Worm (Caenorhabditis elegans): ENCODE measurements around the gene clh-2.

The clh-2 gene

ce11 chrII:11390865-11391264, 39.2 kb downstream of the clh-2 start, which contains the start of gene shn-1:
shn-1 (minus strand) TSS chrII:11390965.
- TF ChIP-seq hnd-1 (tag; optimal IDR thresholded peaks at IDR 0.05) (no peak), ama-1 (optimal IDR thresholded peaks at IDR 0.05) (no peak), pes-1 (GFP tag; IDR thresholded peaks at IDR 0.05) (no peak), scrt-1 (GFP tag; IDR thresholded peaks at IDR 0.05) (no peak), flt-1 (GFP tag; IDR thresholded peaks at IDR 0.05) (no peak), hmbx-1 (tag; optimal IDR thresholded peaks at IDR 0.05) (no peak), sea-1 (GFP tag; conservative IDR thresholded peaks at IDR 0.05) (no peak), F13C5.2 (tag; optimal IDR thresholded peaks at IDR 0.05) (no peak), ceh-36 (tag; optimal IDR thresholded peaks at IDR 0.05) (no peak)

ce11 chrII:11392390-11392789, 40.7 kb downstream of the clh-2 start:
- TF ChIP-seq hmg-4 (GFP tag; optimal IDR thresholded peaks at IDR 0.05) (no peak), sea-1 (GFP tag; conservative IDR thresholded peaks at IDR 0.05) (no peak), tbx-11 (GFP tag; IDR thresholded peaks at IDR 0.05) (no peak), ceh-36 (tag; optimal IDR thresholded peaks at IDR 0.05) (no peak), hnd-1 (tag; optimal IDR thresholded peaks at IDR 0.05) (no peak), ets-7 (tag; optimal IDR thresholded peaks at IDR 0.05) (no peak), ama-1 (optimal IDR thresholded peaks at IDR 0.05) (no peak), B0310.2 (tag; optimal IDR thresholded peaks at IDR 0.05) (no peak), tra-4 (tag; optimal IDR thresholded peaks at IDR 0.05) (no peak), tbx-37 (GFP tag; conservative IDR thresholded peaks at IDR 0.05) (no peak), F13C5.2 (tag; optimal IDR thresholded peaks at IDR 0.05) (no peak), scrt-1 (GFP tag; IDR thresholded peaks at IDR 0.05) (no peak), pes-1 (GFP tag; IDR thresholded peaks at IDR 0.05) (no peak), aly-1 (tag; optimal IDR thresholded peaks at IDR 0.05) (no peak), ceh-13 (GFP tag; optimal IDR thresholded peaks at IDR 0.05) (no peak), hmbx-1 (tag; optimal IDR thresholded peaks at IDR 0.05) (no peak), flt-1 (GFP tag; IDR thresholded peaks at IDR 0.05) (no peak)

ce11 chrII:11393787-11394186, 42.1 kb downstream of the clh-2 start:
- no peak for TF ChIP-seq pes-1 (GFP tag; IDR thresholded peaks at IDR 0.05)
- no peak for TF ChIP-seq hmg-4 (GFP tag; optimal IDR thresholded peaks at IDR 0.05)
- TF ChIP-seq ceh-36 (tag; optimal IDR thresholded peaks at IDR 0.05): no peak
- no peak for TF ChIP-seq flt-1 (GFP tag; IDR thresholded peaks at IDR 0.05)
- no peak for TF ChIP-seq B0310.2 (tag; optimal IDR thresholded peaks at IDR 0.05)
- TF ChIP-seq tbx-37 (GFP tag; conservative IDR thresholded peaks at IDR 0.05): no peak
- TF ChIP-seq tra-4 (tag; optimal IDR thresholded peaks at IDR 0.05): no peak
- no peak for TF ChIP-seq scrt-1 (GFP tag; IDR thresholded peaks at IDR 0.05)
- no peak for TF ChIP-seq hnd-1 (tag; optimal IDR thresholded peaks at IDR 0.05)
- no peak for TF ChIP-seq F13C5.2 (tag; optimal IDR thresholded peaks at IDR 0.05)
- no peak for TF ChIP-seq ets-7 (tag; optimal IDR thresholded peaks at IDR 0.05)

ce11 chrII:11396217-11396616, 44.5 kb downstream of the clh-2 start:
- TF ChIP-seq pes-1 (GFP tag; IDR thresholded peaks at IDR 0.05) (no peak), sea-1 (GFP tag; conservative IDR thresholded peaks at IDR 0.05) (no peak), aly-1 (tag; optimal IDR thresholded peaks at IDR 0.05) (peak; percentile 9), F13C5.2 (tag; optimal IDR thresholded peaks at IDR 0.05) (no peak), ama-1 (optimal IDR thresholded peaks at IDR 0.05) (no peak), ceh-13 (GFP tag; optimal IDR thresholded peaks at IDR 0.05) (no peak)

- no peak for TF ChIP-seq pes-1 (GFP tag; IDR thresholded peaks at IDR 0.05)
- peak; percentile 10 for TF ChIP-seq ceh-36 (tag; optimal IDR thresholded peaks at IDR 0.05)
Observed at ce11 chrII:11398787-11399186, 47.1 kb downstream of the clh-2 start.

- TF ChIP-seq flt-1 (GFP tag; IDR thresholded peaks at IDR 0.05): no peak
Observed at ce11 chrII:11400386-11400785, 48.7 kb downstream of the clh-2 start.

ce11 chrII:11409678-11410133, 58.0 kb downstream of the clh-2 start, which contains the start of gene C05D12.7:
C05D12.7 (plus strand) TSS chrII:11410083.
- TF ChIP-seq B0310.2 (tag; optimal IDR thresholded peaks at IDR 0.05) (no peak), hmg-4 (GFP tag; optimal IDR thresholded peaks at IDR 0.05) (no peak), tra-4 (tag; optimal IDR thresholded peaks at IDR 0.05) (no peak), ceh-13 (GFP tag; optimal IDR thresholded peaks at IDR 0.05) (no peak), F13C5.2 (tag; optimal IDR thresholded peaks at IDR 0.05) (no peak), hmbx-1 (tag; optimal IDR thresholded peaks at IDR 0.05) (no peak), pes-1 (GFP tag; IDR thresholded peaks at IDR 0.05) (no peak), scrt-1 (GFP tag; IDR thresholded peaks at IDR 0.05) (no peak), sea-1 (GFP tag; conservative IDR thresholded peaks at IDR 0.05) (no peak), hnd-1 (tag; optimal IDR thresholded peaks at IDR 0.05) (no peak), ceh-36 (tag; optimal IDR thresholded peaks at IDR 0.05) (no peak), tbx-11 (GFP tag; IDR thresholded peaks at IDR 0.05) (no peak), tbx-37 (GFP tag; conservative IDR thresholded peaks at IDR 0.05) (no peak), ama-1 (optimal IDR thresholded peaks at IDR 0.05) (no peak), ets-7 (tag; optimal IDR thresholded peaks at IDR 0.05) (no peak), aly-1 (tag; optimal IDR thresholded peaks at IDR 0.05) (no peak)

- TF ChIP-seq flt-1 (GFP tag; IDR thresholded peaks at IDR 0.05): no peak
- no peak for TF ChIP-seq ceh-13 (GFP tag; optimal IDR thresholded peaks at IDR 0.05)
- no peak for TF ChIP-seq B0310.2 (tag; optimal IDR thresholded peaks at IDR 0.05)
- no peak for TF ChIP-seq tra-4 (tag; optimal IDR thresholded peaks at IDR 0.05)
Observed at ce11 chrII:11415672-11416071, 64.0 kb downstream of the clh-2 start, which contains the start of gene C05D12.1. C05D12.1 (minus strand) TSS chrII:11415772.

- TF ChIP-seq scrt-1 (GFP tag; IDR thresholded peaks at IDR 0.05) (no peak), hmbx-1 (tag; optimal IDR thresholded peaks at IDR 0.05) (no peak), hmg-4 (GFP tag; optimal IDR thresholded peaks at IDR 0.05) (no peak), tbx-11 (GFP tag; IDR thresholded peaks at IDR 0.05) (no peak)
Observed at ce11 chrII:11417999-11418398, 66.3 kb downstream of the clh-2 start, which contains the start of gene C05D12.2. C05D12.2 (plus strand) TSS chrII:11418299.
